Worm (Caenorhabditis elegans): ENCODE results near the gene Y46H3C.7.
"Not testable (repeated sequence)": the region's sequence is repeated elsewhere in the genome, so short reads cannot be mapped to it uniquely, and the experiment has no call there.

Gene Y46H3C.7

ce11 chrV:1699228-1699795, 5.5 kb upstream of the Y46H3C.7 start:
- TF ChIP-seq nhr-28 (tag; optimal IDR thresholded peaks at IDR 0.05) (no peak), nhr-23 (tag; optimal IDR thresholded peaks at IDR 0.05) (no peak), hmg-11 (tag; optimal IDR thresholded peaks at IDR 0.05) (no peak), nfya-1 (tag; optimal IDR thresholded peaks at IDR 0.05; ENCODE audit: insufficient read depth) (no peak), mdl-1 (tag; optimal IDR thresholded peaks at IDR 0.05) (no peak), ZK546.5 (tag; optimal IDR thresholded peaks at IDR 0.05) (no peak)

- TF ChIP-seq nfya-1 (tag; optimal IDR thresholded peaks at IDR 0.05; ENCODE audit: insufficient read depth) (no peak), egl-5 (tag; optimal IDR thresholded peaks at IDR 0.05) (no peak)
Observed at ce11 chrV:1698400-1698799, 4.6 kb upstream of the Y46H3C.7 start.

ce11 chrV:1692494-1692893, 1.3 kb downstream of the Y46H3C.7 start, which contains the start of gene Y46H3C.5:
Gene Y46H3C.5 (minus strand): TSS chrV:1692495.
- not testable (repeated sequence) for TF ChIP-seq nfya-1 (tag; optimal IDR thresholded peaks at IDR 0.05; ENCODE audit: insufficient read depth); nhr-12 (tag; optimal IDR thresholded peaks at IDR 0.05); elt-2 (tag; optimal IDR thresholded peaks at IDR 0.05)

ce11 chrV:1685328-1685727, 8.5 kb downstream of the Y46H3C.7 start, which contains the start of gene srh-5:
Gene srh-5 (plus strand): TSS chrV:1685628.
- TF ChIP-seq elt-3 (tag; optimal IDR thresholded peaks at IDR 0.05) (no peak), unc-39 (tag; optimal IDR thresholded peaks at IDR 0.05) (no peak), nhr-23 (tag; optimal IDR thresholded peaks at IDR 0.05) (no peak), skn-1 (tag; optimal IDR thresholded peaks at IDR 0.05) (no peak)

ce11 chrV:1682279-1682678, 11.5 kb downstream of the Y46H3C.7 start, which contains the start of gene srh-3:
Gene srh-3 (plus strand): TSS chrV:1682579.
- TF ChIP-seq jun-1 (tag; optimal IDR thresholded peaks at IDR 0.05): no peak
- TF ChIP-seq zag-1 (tag; optimal IDR thresholded peaks at IDR 0.05): no peak
- TF ChIP-seq ZK546.5 (tag; optimal IDR thresholded peaks at IDR 0.05): no peak
- TF ChIP-seq nhr-11 (tag; optimal IDR thresholded peaks at IDR 0.05): no peak
- no peak for TF ChIP-seq elt-2 (tag; optimal IDR thresholded peaks at IDR 0.05)
- TF ChIP-seq lin-15B (tag; optimal IDR thresholded peaks at IDR 0.05): no peak
- no peak for TF ChIP-seq aly-2 (tag; optimal IDR thresholded peaks at IDR 0.05)
- TF ChIP-seq sea-2 (GFP tag; optimal IDR thresholded peaks at IDR 0.05): no peak
- TF ChIP-seq unc-62 (GFP tag; optimal IDR thresholded peaks at IDR 0.05): no peak
- TF ChIP-seq tbx-2 (tag; optimal IDR thresholded peaks at IDR 0.05): no peak
- TF ChIP-seq snpc-4 (tag; optimal IDR thresholded peaks at IDR 0.05): no peak
- no peak for TF ChIP-seq nhr-77 (tag; optimal IDR thresholded peaks at IDR 0.05)
- no peak for TF ChIP-seq fkh-2 (tag; optimal IDR thresholded peaks at IDR 0.05)
- no peak for TF ChIP-seq R02D3.7 (tag; optimal IDR thresholded peaks at IDR 0.05)
- TF ChIP-seq skn-1 (tag; optimal IDR thresholded peaks at IDR 0.05): no peak
- no peak for TF ChIP-seq mml-1 (tag; optimal IDR thresholded peaks at IDR 0.05)

ce11 chrV:1680770-1681169, 13.1 kb downstream of the Y46H3C.7 start, which contains the start of gene srw-91:
Gene srw-91 (minus strand): TSS chrV:1680870.
- TF ChIP-seq ceh-28 (tag; optimal IDR thresholded peaks at IDR 0.05) (no peak), egl-5 (tag; optimal IDR thresholded peaks at IDR 0.05) (no peak), ztf-4 (tag; optimal IDR thresholded peaks at IDR 0.05) (no peak), snpc-4 (tag; optimal IDR thresholded peaks at IDR 0.05) (no peak), nfya-1 (tag; optimal IDR thresholded peaks at IDR 0.05; ENCODE audit: insufficient read depth) (no peak), nhr-28 (tag; optimal IDR thresholded peaks at IDR 0.05) (no peak), lsy-12 (tag; optimal IDR thresholded peaks at IDR 0.05) (no peak), pqm-1 (tag; optimal IDR thresholded peaks at IDR 0.05) (no peak)

- TF ChIP-seq fos-1 (tag; optimal IDR thresholded peaks at IDR 0.05) (no peak), zag-1 (tag; optimal IDR thresholded peaks at IDR 0.05) (no peak), sea-2 (GFP tag; optimal IDR thresholded peaks at IDR 0.05) (no peak), nhr-28 (tag; optimal IDR thresholded peaks at IDR 0.05) (no peak), fkh-10 (GFP tag; optimal IDR thresholded peaks at IDR 0.05) (no peak), pqm-1 (tag; optimal IDR thresholded peaks at IDR 0.05) (no peak), skn-1 (tag; optimal IDR thresholded peaks at IDR 0.05) (no peak), daf-12 (tag; optimal IDR thresholded peaks at IDR 0.05) (no peak), R02D3.7 (tag; optimal IDR thresholded peaks at IDR 0.05) (no peak), nhr-11 (tag; optimal IDR thresholded peaks at IDR 0.05) (no peak), egl-27 (tag; optimal IDR thresholded peaks at IDR 0.05) (no peak), nhr-23 (tag; optimal IDR thresholded peaks at IDR 0.05) (no peak), tbx-2 (tag; optimal IDR thresholded peaks at IDR 0.05) (no peak), eor-1 (tag; optimal IDR thresholded peaks at IDR 0.05) (no peak)
Observed at ce11 chrV:1678228-1678627, 15.6 kb downstream of the Y46H3C.7 start, which contains the start of gene srw-98. Gene srw-98 (minus strand): TSS chrV:1678328.

Measured in whole organism, L3 larva.